Worm (Caenorhabditis elegans) whole organism, L1 larva: ENCODE data around the gene Y42H9AR.2.

ENCODE experiments used
- C34B4.2 ChIP-seq: sonication (generic microtip); optimal IDR thresholded peaks from 2 replicates; lab custom pipeline; 2017; ENCODE audit warnings: mild to moderate bottlenecking, missing genetic modification characterization, missing compliant biosample characterization
- F16B12.6 ChIP-seq: fragments of 150-350 bp; optimal IDR thresholded peaks from 2 replicates; lab custom pipeline; 2014; ENCODE audit warnings: missing biosample characterization, missing genetic modification characterization
- Y116A8C.19 ChIP-seq: sonication (generic microtip); optimal IDR thresholded peaks from 2 replicates; lab custom pipeline; 2016; ENCODE audit warnings: missing compliant biosample characterization, missing genetic modification characterization, borderline replicate concordance
- ama-1 ChIP-seq: fragments of 150-350 bp; optimal IDR thresholded peaks from 2 replicates; lab custom pipeline; 2014
- blmp-1 ChIP-seq: fragments of 150-350 bp; optimal IDR thresholded peaks from 2 replicates; lab custom pipeline; 2014; ENCODE audit warnings: missing biosample characterization, missing genetic modification characterization
- ceh-8 ChIP-seq: fragments of 200-800 bp; sonication (Bioruptor generic); optimal IDR thresholded peaks from 2 replicates; lab custom pipeline; 2018; ENCODE audit warnings: mild to moderate bottlenecking, missing genetic modification characterization, moderate library complexity, missing compliant biosample characterization
- ceh-82 ChIP-seq, 3 experiments: fragments of 150-350 bp in 1 of 3; sonication (generic microtip) in 2 of 3; optimal IDR thresholded peaks; 2 replicates each; lab custom pipeline; 2014 to 2017; ENCODE audit warnings: missing biosample characterization in 3 of 3, missing genetic modification characterization in 3 of 3
- ceh-88 ChIP-seq: fragments of 200-800 bp; sonication (Bioruptor generic); IDR thresholded peaks from 2 replicates; pipeline ENCODE4 v1.3.6; 2022; ENCODE audit warnings: missing genetic modification characterization, missing compliant biosample characterization
- ceh-90 ChIP-seq: sonication (generic microtip); optimal IDR thresholded peaks from 2 replicates; lab custom pipeline; 2016; ENCODE audit warnings: missing genetic modification characterization, missing compliant biosample characterization
- ces-1 ChIP-seq: fragments of 150-350 bp; optimal IDR thresholded peaks from 2 replicates; lab custom pipeline; 2014; ENCODE audit warnings: missing biosample characterization, missing genetic modification reagents, missing genetic modification characterization
- dsc-1 ChIP-seq: sonication (generic microtip); optimal IDR thresholded peaks from 2 replicates; lab custom pipeline; 2016; ENCODE audit warnings: mild to moderate bottlenecking, missing genetic modification characterization, missing compliant biosample characterization
- efl-3 ChIP-seq: fragments of 200-800 bp; sonication (Bioruptor generic); optimal IDR thresholded peaks from 2 replicates; lab custom pipeline; 2018; ENCODE audit warnings: mild to moderate bottlenecking, missing genetic modification characterization, missing compliant biosample characterization
- ets-5 ChIP-seq: fragments of 200-800 bp; sonication (Bioruptor generic); IDR thresholded peaks from 2 replicates; pipeline ENCODE4 v1.3.6; 2022; ENCODE audit warnings: missing genetic modification characterization, missing compliant biosample characterization
- fkh-8 ChIP-seq: sonication (generic microtip); optimal IDR thresholded peaks from 2 replicates; lab custom pipeline; 2016; ENCODE audit warnings: mild to moderate bottlenecking, missing genetic modification characterization, missing compliant biosample characterization
- fos-1 ChIP-seq: fragments of 150-350 bp; optimal IDR thresholded peaks from 2 replicates; lab custom pipeline; 2014; ENCODE audit warnings: missing biosample characterization, missing genetic modification characterization
- hlh-17 ChIP-seq: fragments of 200-800 bp; sonication (Bioruptor generic); optimal IDR thresholded peaks from 2 replicates; lab custom pipeline; 2018; ENCODE audit warnings: missing genetic modification characterization, mild to moderate bottlenecking, missing compliant biosample characterization, moderate library complexity, borderline replicate concordance
- irx-1 ChIP-seq: sonication (generic microtip); optimal IDR thresholded peaks from 2 replicates; lab custom pipeline; 2016; ENCODE audit warnings: missing genetic modification characterization, missing compliant biosample characterization
- lin-14 ChIP-seq: fragments of 200-800 bp; sonication (Bioruptor generic); optimal IDR thresholded peaks from 2 replicates; lab custom pipeline; 2018; ENCODE audit warnings: mild to moderate bottlenecking, missing genetic modification characterization, moderate library complexity, missing compliant biosample characterization
- lin-35 ChIP-seq, 2 experiments: fragments of 150-350 bp; optimal IDR thresholded peaks; 2 replicates each; lab custom pipeline; 2014; ENCODE audit warnings: missing biosample characterization in 2 of 2, missing genetic modification characterization in 2 of 2, missing genetic modification reagents in 2 of 2
- mdl-1 ChIP-seq, 2 experiments: fragments of 150-350 bp; optimal IDR thresholded peaks; 2 replicates each; lab custom pipeline; 2014 to 2017; ENCODE audit warnings: missing biosample characterization in 2 of 2, missing genetic modification characterization in 2 of 2, inconsistent platforms in 1 of 2
- mef-2 ChIP-seq: fragments of 150-350 bp; optimal IDR thresholded peaks from 2 replicates; lab custom pipeline; 2014; ENCODE audit warnings: missing biosample characterization, missing genetic modification characterization
- mep-1 ChIP-seq: fragments of 150-350 bp; optimal IDR thresholded peaks from 2 replicates; lab custom pipeline; 2014; ENCODE audit warnings: missing biosample characterization, missing genetic modification characterization
- nhr-11 ChIP-seq: fragments of 150-350 bp; optimal IDR thresholded peaks from 2 replicates; lab custom pipeline; 2014; ENCODE audit warnings: missing biosample characterization, missing genetic modification characterization
- nhr-12 ChIP-seq: sonication (generic microtip); optimal IDR thresholded peaks from 2 replicates; lab custom pipeline; 2017; ENCODE audit warnings: missing biosample characterization, missing genetic modification characterization
- nhr-19 ChIP-seq: fragments of 200-800 bp; sonication (Bioruptor generic); conservative IDR thresholded peaks from 2 replicates; pipeline ENCODE4 v1.3.6; 2022; ENCODE audit warnings: missing genetic modification characterization, missing compliant biosample characterization
- nhr-20 ChIP-seq: sonication (generic microtip); optimal IDR thresholded peaks from 2 replicates; lab custom pipeline; 2016; ENCODE audit warnings: mild to moderate bottlenecking, missing genetic modification characterization, missing compliant biosample characterization
- nhr-28 ChIP-seq: fragments of 150-350 bp; optimal IDR thresholded peaks from 2 replicates; lab custom pipeline; 2014; ENCODE audit warnings: missing biosample characterization, missing genetic modification characterization
- nhr-71 ChIP-seq: sonication (generic microtip); optimal IDR thresholded peaks from 2 replicates; lab custom pipeline; 2016; ENCODE audit warnings: mild to moderate bottlenecking, missing genetic modification characterization, moderate library complexity, missing compliant biosample characterization
- nhr-84 ChIP-seq: sonication (generic microtip); optimal IDR thresholded peaks from 2 replicates; lab custom pipeline; 2017; ENCODE audit warnings: missing biosample characterization, missing genetic modification characterization
- nhr-85 ChIP-seq: sonication (generic microtip); peaks from one replicate; lab custom pipeline; 2016; ENCODE audit warnings: missing genetic modification characterization, inconsistent platforms, missing compliant biosample characterization
- nhr-90 ChIP-seq: sonication (generic microtip); optimal IDR thresholded peaks from 2 replicates; lab custom pipeline; 2016; ENCODE audit warnings: mild to moderate bottlenecking, missing genetic modification characterization, missing compliant biosample characterization; ENCODE audit not compliant: poor library complexity
- pax-3 ChIP-seq: fragments of 200-800 bp; sonication (Bioruptor generic); optimal IDR thresholded peaks from 2 replicates; lab custom pipeline; 2018; ENCODE audit warnings: mild to moderate bottlenecking, missing genetic modification characterization, moderate library complexity, missing compliant biosample characterization
- pqm-1 ChIP-seq: sonication (generic microtip); optimal IDR thresholded peaks from 3 replicates; lab custom pipeline; 2017; ENCODE audit warnings: missing biosample characterization, missing genetic modification characterization
- rnt-1 ChIP-seq: sonication (generic microtip); optimal IDR thresholded peaks from 2 replicates; lab custom pipeline; 2016; ENCODE audit warnings: mild to moderate bottlenecking, missing genetic modification characterization, moderate library complexity, missing compliant biosample characterization
- skn-1 ChIP-seq: fragments of 150-350 bp; optimal IDR thresholded peaks from 2 replicates; lab custom pipeline; 2014; ENCODE audit warnings: missing biosample characterization, missing genetic modification characterization
- snpc-4 ChIP-seq: fragments of 150-350 bp; optimal IDR thresholded peaks from 2 replicates; lab custom pipeline; 2014; ENCODE audit warnings: missing biosample characterization, missing genetic modification characterization
- snu-23 ChIP-seq: sonication (generic microtip); optimal IDR thresholded peaks from 2 replicates; lab custom pipeline; 2016; ENCODE audit warnings: missing genetic modification characterization, missing compliant biosample characterization
- sox-4 ChIP-seq: sonication (generic microtip); optimal IDR thresholded peaks from 2 replicates; lab custom pipeline; 2016; ENCODE audit warnings: missing genetic modification characterization, missing compliant biosample characterization
- sptf-1 ChIP-seq: fragments of 150-350 bp; optimal IDR thresholded peaks from 2 replicates; lab custom pipeline; 2014; ENCODE audit warnings: missing biosample characterization, missing genetic modification characterization
- sup-37 ChIP-seq: fragments of 200-800 bp; sonication (Bioruptor generic); optimal IDR thresholded peaks from 2 replicates; lab custom pipeline; 2018; ENCODE audit warnings: mild to moderate bottlenecking, missing genetic modification characterization, missing compliant biosample characterization
- tlp-1 ChIP-seq: fragments of 150-350 bp; optimal IDR thresholded peaks from 2 replicates; lab custom pipeline; 2014; ENCODE audit warnings: missing biosample characterization, missing genetic modification characterization
- unc-130 ChIP-seq: fragments of 150-350 bp; optimal IDR thresholded peaks from 2 replicates; lab custom pipeline; 2017; ENCODE audit warnings: missing biosample characterization, missing genetic modification characterization, inconsistent platforms
- unc-62 ChIP-seq: fragments of 150-350 bp; optimal IDR thresholded peaks from 2 replicates; lab custom pipeline; 2014; ENCODE audit warnings: missing biosample characterization, missing genetic modification reagents, missing genetic modification characterization
- unc-86 ChIP-seq: sonication (generic microtip); optimal IDR thresholded peaks from 2 replicates; lab custom pipeline; 2016; ENCODE audit warnings: missing genetic modification characterization, missing compliant biosample characterization
- zag-1 ChIP-seq: fragments of 150-350 bp; optimal IDR thresholded peaks from 2 replicates; lab custom pipeline; 2014; ENCODE audit warnings: missing biosample characterization, missing genetic modification characterization
- ztf-11 ChIP-seq, 2 experiments: sonication (generic microtip); optimal IDR thresholded peaks; 2 replicates each; lab custom pipeline; 2016 to 2017; ENCODE audit warnings: missing genetic modification characterization in 2 of 2, missing biosample characterization in 1 of 2, missing compliant biosample characterization in 1 of 2
- ztf-4 ChIP-seq: fragments of 150-350 bp; optimal IDR thresholded peaks from 2 replicates; lab custom pipeline; 2014; ENCODE audit warnings: missing biosample characterization, missing genetic modification characterization

Gene Y42H9AR.2

DNA sequence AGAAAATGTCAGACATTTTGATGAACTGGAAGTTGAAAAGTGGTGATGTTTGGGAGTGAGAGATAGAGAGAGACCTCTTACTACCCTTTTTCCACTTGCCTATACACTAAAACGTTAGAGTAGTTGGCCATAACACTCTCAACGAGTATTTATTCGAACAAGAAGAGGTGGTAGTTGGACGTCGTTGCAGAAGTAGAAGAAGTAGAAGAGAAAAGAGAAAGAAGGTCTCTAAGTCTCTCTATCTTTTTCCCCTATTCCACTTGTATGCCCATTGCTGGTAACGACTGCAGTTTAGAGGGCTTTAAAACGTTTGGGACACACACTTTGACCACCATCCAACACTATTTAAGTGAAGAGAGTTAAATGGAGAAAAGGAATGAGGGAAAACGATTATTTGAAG is 8.2 kb upstream of the Y42H9AR.2 start:
- peak; percentile 15 for TF ChIP-seq lin-14
- TF ChIP-seq nhr-85 (tag; lab: Kevin White, UChicago) = peak; percentile 54
- no peak for TF ChIP-seq nhr-84 (tag; lab: Kevin White, UChicago)

DNA sequence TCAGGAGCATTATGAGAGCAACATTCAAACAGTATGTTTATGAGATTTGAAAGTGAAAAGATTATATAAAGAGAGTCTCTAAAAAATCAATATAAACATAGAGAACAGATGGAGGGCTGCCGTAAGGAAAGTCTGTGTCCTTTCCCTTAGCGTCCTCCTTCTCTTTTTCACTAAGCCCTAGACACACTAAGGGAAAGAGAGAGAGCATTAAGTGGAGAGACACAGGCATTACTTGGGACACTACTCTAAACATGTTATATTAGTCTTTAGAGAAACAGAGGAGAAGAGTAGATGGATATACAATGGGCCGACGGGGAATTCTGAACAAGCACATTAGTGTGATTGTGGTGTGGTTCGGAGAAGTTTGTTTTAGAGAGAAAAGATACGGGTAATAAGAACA is 3.3 kb upstream of the Y42H9AR.2 start:
- TF ChIP-seq Y116A8C.19 (tag; lab: Kevin White, UChicago) = no peak
- peak; percentile 60 for TF ChIP-seq blmp-1 (tag; lab: Kevin White, UChicago)
- no peak for TF ChIP-seq unc-86
- TF ChIP-seq, all 84 proteins: peak for 1

- TF ChIP-seq nhr-20 (tag; lab: Kevin White, UChicago) (no peak), mef-2 (no peak), ztf-11 (tag; optimal IDR thresholded peaks at IDR 0.05; lab: Kevin White, UChicago) (no peak), mdl-1 (tag; optimal IDR thresholded peaks at IDR 0.05; lab: Kevin White, UChicago) (no peak), nhr-71 (no peak)
Observed at ce11 chrIV:8102231-8102630, 2.5 kb downstream of the Y42H9AR.2 start, which contains the start of gene Y42H9AR.5. Gene Y42H9AR.5, plus strand, starts transcription at chrIV:8102531.

ce11 chrIV:8103196-8103595 is 3.5 kb downstream of the Y42H9AR.2 start:
- no peak for TF ChIP-seq skn-1 (tag; lab: Kevin White, UChicago)
- no peak for TF ChIP-seq pax-3 (tag; lab: Kevin White, UChicago)
- TF ChIP-seq fos-1 (tag; lab: Kevin White, UChicago) = no peak
- TF ChIP-seq F16B12.6 (tag; lab: Kevin White, UChicago) = no peak
- TF ChIP-seq ama-1 (lab: Kevin White, UChicago) = no peak
- TF ChIP-seq Y116A8C.19 (tag; lab: Kevin White, UChicago) = no peak
- TF ChIP-seq ces-1 = no peak
- no peak for TF ChIP-seq ztf-11 (tag; optimal IDR thresholded peaks at IDR 0.05; lab: Kevin White, UChicago)
- TF ChIP-seq tlp-1 (tag; lab: Kevin White, UChicago) = no peak
- no peak for TF ChIP-seq sup-37
- TF ChIP-seq unc-62 (GFP tag; lab: Kevin White, UChicago) = no peak
- TF ChIP-seq fkh-8 (tag; lab: Kevin White, UChicago) = no peak
- TF ChIP-seq sptf-1 (tag; lab: Kevin White, UChicago) = no peak
- no peak for TF ChIP-seq C34B4.2 (tag; lab: Kevin White, UChicago)
- TF ChIP-seq ceh-82 (tag; optimal IDR thresholded peaks at IDR 0.05; lab: Kevin White, UChicago) = no peak
- TF ChIP-seq nhr-20 (tag; lab: Kevin White, UChicago) = peak; percentile 86
- no peak for TF ChIP-seq ztf-4 (tag; lab: Kevin White, UChicago)
- TF ChIP-seq ceh-90 (tag; lab: Kevin White, UChicago) = no peak
- no peak for TF ChIP-seq rnt-1
- no peak for TF ChIP-seq mep-1 (tag; lab: Kevin White, UChicago)
- TF ChIP-seq lin-14 = peak; percentile 26
- TF ChIP-seq nhr-85 (tag; lab: Kevin White, UChicago) = peak; percentile 86
- no peak for TF ChIP-seq zag-1 (tag; lab: Kevin White, UChicago)
- peak; percentile 12 for TF ChIP-seq nhr-90 (tag; lab: Kevin White, UChicago)
- TF ChIP-seq ceh-8 (GFP tag; lab: Kevin White, UChicago) = no peak
- TF ChIP-seq ets-5 (GFP tag; lab: Robert Waterston, UW) = no peak
- no peak for TF ChIP-seq irx-1 (tag; lab: Kevin White, UChicago)
- no peak for TF ChIP-seq ceh-88
- no peak for TF ChIP-seq sox-4 (tag; lab: Kevin White, UChicago)
- TF ChIP-seq unc-86 = no peak
- TF ChIP-seq dsc-1 (tag; lab: Kevin White, UChicago) = no peak
- TF ChIP-seq efl-3 (GFP tag; lab: Kevin White, UChicago) = no peak
- peak; percentile 43 for TF ChIP-seq nhr-71
- TF ChIP-seq nhr-28 (tag; lab: Kevin White, UChicago) = no peak
- TF ChIP-seq nhr-11 (tag; lab: Kevin White, UChicago) = no peak
- TF ChIP-seq nhr-19 (GFP tag; lab: Robert Waterston, UW) = no peak
- TF ChIP-seq lin-35 (GFP tag; optimal IDR thresholded peaks at IDR 0.05; lab: Kevin White, UChicago) = peak in 1 of 2 experiments; percentile 21
- no peak for TF ChIP-seq hlh-17 (GFP tag; lab: Kevin White, UChicago)
- no peak for TF ChIP-seq nhr-84 (tag; lab: Kevin White, UChicago)
- no peak for TF ChIP-seq pqm-1
- no peak for TF ChIP-seq unc-130 (tag; lab: Kevin White, UChicago)
- no peak for TF ChIP-seq snpc-4 (tag; lab: Kevin White, UChicago)
- peak; percentile 34 for TF ChIP-seq blmp-1 (tag; lab: Kevin White, UChicago)
- peak; percentile 0 for TF ChIP-seq snu-23 (GFP tag; lab: Kevin White, UChicago)
- no peak for TF ChIP-seq nhr-12 (tag; lab: Kevin White, UChicago)
